Worm (Caenorhabditis elegans) whole organism, young adult: ENCODE measurements around the gene F18E3.11.

Experiments used
- B0019.2 ChIP-seq: fragments of 200-800 bp; sonication (Bioruptor generic); conservative IDR thresholded peaks from 2 replicates; pipeline ENCODE4 v1.3.6; 2022; ENCODE audit warnings: missing genetic modification reagents, missing genetic modification characterization, missing compliant biosample characterization
- F52B5.7 ChIP-seq: sonication (generic microtip); optimal IDR thresholded peaks from 2 replicates; lab custom pipeline; 2016; ENCODE audit warnings: mild to moderate bottlenecking, missing genetic modification characterization, missing compliant biosample characterization
- K11D2.4 ChIP-seq: fragments of 200-800 bp; sonication (Bioruptor generic); IDR thresholded peaks from 2 replicates; pipeline ENCODE4 v1.3.6; 2022; ENCODE audit warnings: missing genetic modification reagents, missing genetic modification characterization, missing compliant biosample characterization
- Y56A3A.18 ChIP-seq: fragments of 200-800 bp; sonication (Bioruptor generic); IDR thresholded peaks from 2 replicates; pipeline ENCODE4 v1.3.6; 2022; ENCODE audit warnings: missing genetic modification reagents, missing genetic modification characterization, missing compliant biosample characterization
- Y67H2A.10 ChIP-seq: fragments of 200-800 bp; sonication (Bioruptor generic); conservative IDR thresholded peaks from 2 replicates; pipeline ENCODE4 v1.3.6; 2022; ENCODE audit warnings: missing genetic modification reagents, missing genetic modification characterization, missing compliant biosample characterization
- ama-1 ChIP-seq, 3 experiments: fragments of 150-350 bp in 1 of 3; sonication (generic microtip) in 2 of 3; optimal IDR thresholded peaks; 2 replicates each; lab custom pipeline; 2014 to 2018; ENCODE audit warnings: missing biosample characterization in 2 of 3, missing genetic modification characterization in 2 of 3, missing genetic modification reagents in 2 of 3
- cebp-1 ChIP-seq, 2 experiments: fragments of 200-800 bp in 1 of 2; sonication (Bioruptor generic) in 1 of 2; sonication (generic microtip) in 1 of 2; IDR thresholded peaks in 1 of 2; optimal IDR thresholded peaks in 1 of 2; 2 replicates each; pipeline versions ENCODE4 v1.3.6 to Lab custom; 2017 to 2022; ENCODE audit warnings: missing compliant biosample characterization in 2 of 2, missing genetic modification characterization in 2 of 2, mild to moderate bottlenecking in 1 of 2, missing genetic modification reagents in 1 of 2, moderate library complexity in 1 of 2
- nhr-80 ChIP-seq: sonication (generic microtip); optimal IDR thresholded peaks from 2 replicates; lab custom pipeline; 2016; ENCODE audit warnings: missing genetic modification characterization, missing compliant biosample characterization
- pha-4 ChIP-seq: fragments of 150-350 bp; sonication (generic microtip); optimal IDR thresholded peaks from 2 replicates; lab custom pipeline; 2014; ENCODE audit warnings: missing biosample characterization, missing genetic modification reagents, missing genetic modification characterization
- snpc-4 ChIP-seq, 5 experiments: fragments of 150-350 bp in 1 of 5; sonication (generic microtip) in 4 of 5; optimal IDR thresholded peaks; 2 replicates each; lab custom pipeline; 2014 to 2018; ENCODE audit warnings: missing genetic modification characterization in 5 of 5, missing biosample characterization in 3 of 5, antibody characterized with exemption in 2 of 5, mild to moderate bottlenecking in 2 of 5, missing compliant biosample characterization in 2 of 5, missing genotype in 2 of 5, moderate library complexity in 2 of 5, missing genetic modification reagents in 1 of 5
- unc-62 ChIP-seq: fragments of 150-350 bp; optimal IDR thresholded peaks from 2 replicates; lab custom pipeline; 2014; ENCODE audit warnings: missing biosample characterization, missing genetic modification reagents, missing genetic modification characterization
- ztf-18 ChIP-seq: sonication (generic microtip); optimal IDR thresholded peaks from 2 replicates; lab custom pipeline; 2016; ENCODE audit warnings: missing genotype, mild to moderate bottlenecking, missing genetic modification characterization, missing compliant biosample characterization

DNA sequence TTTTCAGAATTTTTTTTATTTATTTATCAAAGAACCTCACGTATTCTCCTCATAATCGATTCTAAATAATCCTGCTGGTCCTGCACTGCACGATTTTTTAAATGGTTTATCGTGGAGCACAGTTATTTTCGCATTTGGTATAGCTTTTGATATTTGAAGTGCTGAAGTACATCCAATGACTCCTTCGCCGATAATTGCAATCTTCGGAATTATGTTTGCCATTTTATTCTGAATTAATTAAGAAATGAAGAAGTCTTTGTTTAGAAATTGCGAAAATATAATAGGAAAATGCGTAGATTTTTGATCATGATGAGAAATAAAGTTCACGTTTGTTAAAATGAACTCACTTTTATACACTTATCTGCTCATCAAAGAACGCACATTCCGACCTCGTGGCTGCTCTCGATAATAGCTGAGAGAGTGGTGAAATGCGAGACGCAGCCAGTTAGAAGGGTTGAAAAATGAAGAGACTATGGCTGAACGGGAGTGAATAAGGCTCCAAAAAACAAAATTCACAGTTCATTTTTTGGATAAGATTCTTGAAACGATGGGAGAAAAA lies 21.6 kb downstream of the F18E3.11 start:
- TF ChIP-seq B0019.2 (GFP tag; lab: Robert Waterston, UW) (no peak), F52B5.7 (tag; lab: Kevin White, UChicago) (no peak), K11D2.4 (GFP tag; lab: Robert Waterston, UW) (0 out of 2 replicates have a peak, but pooled peaks have one; percentile 30), snpc-4 (GFP tag; optimal IDR thresholded peaks at IDR 0.05; lab: Kevin White, UChicago) (no peak), snpc-4 (tag; optimal IDR thresholded peaks at IDR 0.05; lab: Kevin White, UChicago) (no peak), ama-1 (optimal IDR thresholded peaks at IDR 0.05; lab: Kevin White, UChicago) (peak; percentile 67), ama-1 (GFP tag; optimal IDR thresholded peaks at IDR 0.05; lab: Kevin White, UChicago) (no peak), ztf-18 (tag; lab: Kevin White, UChicago) (no peak), nhr-80 (tag; lab: Kevin White, UChicago) (peak; percentile 45), pha-4 (tag; lab: Kevin White, UChicago) (peak; percentile 76), cebp-1 (GFP tag; IDR thresholded peaks at IDR 0.05; lab: Robert Waterston, UW) (no peak), cebp-1 (tag; optimal IDR thresholded peaks at IDR 0.05; lab: Kevin White, UChicago) (peak; percentile 52), Y56A3A.18 (GFP tag; lab: Robert Waterston, UW) (0 out of 2 replicates have a peak, but pooled peaks have one; percentile 29), Y67H2A.10 (GFP tag; lab: Robert Waterston, UW) (no peak), unc-62 (GFP tag; lab: Kevin White, UChicago) (no peak)
